Fruit fly (Drosophila melanogaster) whole organism: ENCODE data around the gene Cdk1.

Source experiments
- pan ChIP-seq: fragments of >200 bp; optimal IDR thresholded peaks from 2 replicates; lab custom pipeline; 2017
- psq ChIP-seq: fragments of >200 bp; optimal IDR thresholded peaks from 2 replicates; lab custom pipeline; 2017
- usp ChIP-seq: fragments of >200 bp; optimal IDR thresholded peaks from 2 replicates; lab custom pipeline; 2017; ENCODE audit warnings: missing biosample characterization, missing genetic modification characterization, mixed read lengths

DNA sequence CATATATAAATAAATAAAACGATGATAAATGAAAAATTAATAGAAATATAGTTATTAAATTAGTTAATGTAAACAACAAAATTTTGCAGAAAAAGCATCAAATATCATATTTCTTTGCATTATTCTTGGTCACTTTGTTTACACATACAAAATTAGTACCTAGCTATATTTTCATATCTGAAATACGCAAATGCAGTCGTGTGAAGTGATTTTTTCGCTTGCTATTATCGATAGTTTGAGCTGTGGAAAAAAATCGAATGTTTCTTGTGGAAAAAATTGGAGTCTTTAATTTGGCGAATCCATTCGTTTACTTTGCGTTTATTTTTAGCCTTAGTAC is 10.4 kb upstream of the Cdk1 start, which contains the start of gene Cnot4:
- TF ChIP-seq pan (lab: Kevin White, UChicago) (no peak), usp (GFP tag; lab: Kevin White, UChicago) (no peak), psq (no peak)
